Fruit fly (Drosophila melanogaster) whole organism, wandering third instar larva: ENCODE data around the gene grk.

Experiments used
- GATAd ChIP-seq: sonication (Bioruptor generic); optimal IDR thresholded peaks from 2 replicates; lab custom pipeline; 2016; ENCODE audit warnings: missing biosample characterization, missing genetic modification characterization
- Hr78 ChIP-seq: fragments of >200 bp; optimal IDR thresholded peaks from 2 replicates; lab custom pipeline; 2017; ENCODE audit warnings: missing biosample characterization, missing genetic modification characterization
- Hr83 ChIP-seq: fragments of 200-300 bp; sonication (Bioruptor generic); optimal IDR thresholded peaks from 2 replicates; lab custom pipeline; 2016; ENCODE audit warnings: missing biosample characterization, mild to moderate bottlenecking, missing genetic modification characterization, moderate library complexity; ENCODE audit not compliant: poor library complexity, severe bottlenecking
- Jra ChIP-seq: sonication (Bioruptor generic); optimal IDR thresholded peaks from 2 replicates; lab custom pipeline; 2016; ENCODE audit warnings: missing biosample characterization, missing genetic modification characterization
- Mio ChIP-seq: sonication (Bioruptor generic); optimal IDR thresholded peaks from 2 replicates; lab custom pipeline; 2016; ENCODE audit warnings: missing biosample characterization, missing genetic modification characterization
- Sp1 ChIP-seq: fragments of 200-800 bp; sonication (Bioruptor generic); optimal IDR thresholded peaks from 3 replicates; lab custom pipeline; 2019; ENCODE audit warnings: missing biosample characterization, mild to moderate bottlenecking, missing genetic modification characterization, moderate library complexity
- fru ChIP-seq: fragments of 200-800 bp; sonication (Bioruptor generic); optimal IDR thresholded peaks from 3 replicates; lab custom pipeline; 2016; ENCODE audit warnings: missing biosample characterization, mild to moderate bottlenecking, missing genetic modification characterization
- sv ChIP-seq: fragments of 200-800 bp; sonication (Bioruptor generic); optimal IDR thresholded peaks from 3 replicates; lab custom pipeline; 2016; ENCODE audit warnings: missing biosample characterization, missing genetic modification characterization
- usp ChIP-seq: fragments of >200 bp; optimal IDR thresholded peaks from 2 replicates; lab custom pipeline; 2017; ENCODE audit warnings: missing biosample characterization, missing genetic modification characterization
- woc ChIP-seq: sonication (Bioruptor generic); optimal IDR thresholded peaks from 2 replicates; lab custom pipeline; 2016; ENCODE audit warnings: missing biosample characterization, mild to moderate bottlenecking, missing genetic modification characterization

dm6 chr2L:8480825-8481224, 47.4 kb upstream of the grk start:
- TF ChIP-seq Jra (GFP tag; lab: Kevin White, UChicago) (no peak), Mio (GFP tag; lab: Kevin White, UChicago) (no peak), fru (GFP tag; lab: Kevin White, UChicago) (no peak), usp (GFP tag; lab: Kevin White, UChicago) (no peak), woc (no peak), Hr78 (GFP tag; lab: Kevin White, UChicago) (no peak), sv (GFP tag; lab: Kevin White, UChicago) (no peak), GATAd (GFP tag; lab: Kevin White, UChicago) (no peak), Sp1 (GFP tag; lab: Kevin White, UChicago) (no peak), Hr83 (GFP tag; lab: Kevin White, UChicago) (no peak)
